Fruit fly (Drosophila melanogaster): ENCODE measurements around the gene CG5116.

The CG5116 gene

dm6 chr3R:25462642-25463317, 20.1 kb upstream of the CG5116 start:
- no peak for TF ChIP-seq CG17801 (GFP tag; optimal IDR thresholded peaks at IDR 0.05; ENCODE audit: partially characterized antibody)

dm6 chr3R:25466166-25466565, 16.7 kb upstream of the CG5116 start:
- no peak for TF ChIP-seq CG17801 (GFP tag; optimal IDR thresholded peaks at IDR 0.05; ENCODE audit: partially characterized antibody)

- no peak for TF ChIP-seq CG17801 (GFP tag; optimal IDR thresholded peaks at IDR 0.05; ENCODE audit: partially characterized antibody)
These were observed 10.9 kb upstream of the CG5116 start for dm6 chr3R:25471853-25472634.

dm6 chr3R:25472635-25473552, 10.0 kb upstream of the CG5116 start, which contains the start of the genes Fur1 and Vps33B:
Gene Fur1 (minus strand): TSS chr3R:25473058.
Gene Vps33B (plus strand): TSS chr3R:25473490.
- peak; percentile 95 for TF ChIP-seq CG17801 (GFP tag; optimal IDR thresholded peaks at IDR 0.05; ENCODE audit: partially characterized antibody)

- peak; percentile 24 for TF ChIP-seq CG17801 (GFP tag; optimal IDR thresholded peaks at IDR 0.05; ENCODE audit: partially characterized antibody)
These were observed 6.2 kb upstream of the CG5116 start, which contains the start of the genes CG4553 and MED28 for dm6 chr3R:25476744-25477143. Gene CG4553 (minus strand): TSS chr3R:25476915. Gene MED28 (plus strand): TSS chr3R:25477003.

- peak; percentile 17 for TF ChIP-seq CG17801 (GFP tag; optimal IDR thresholded peaks at IDR 0.05; ENCODE audit: partially characterized antibody)
These were observed 6.2 kb downstream of the CG5116 start for dm6 chr3R:25489116-25489515.

dm6 chr3R:25489685-25490084, 6.8 kb downstream of the CG5116 start:
- no peak for TF ChIP-seq CG17801 (GFP tag; optimal IDR thresholded peaks at IDR 0.05; ENCODE audit: partially characterized antibody)

- no peak for TF ChIP-seq CG17801 (GFP tag; optimal IDR thresholded peaks at IDR 0.05; ENCODE audit: partially characterized antibody)
These were observed 7.5 kb downstream of the CG5116 start for dm6 chr3R:25490375-25490774.

dm6 chr3R:25490778-25491664, 8.1 kb downstream of the CG5116 start, which contains the start of the genes Gnpat and CG5112:
Gene Gnpat (minus strand): TSS chr3R:25490936.
Gene CG5112 (plus strand): TSS chr3R:25491460.
- TF ChIP-seq CG17801 (GFP tag; optimal IDR thresholded peaks at IDR 0.05; ENCODE audit: partially characterized antibody), result peak; percentile 54

- no peak for TF ChIP-seq CG17801 (GFP tag; optimal IDR thresholded peaks at IDR 0.05; ENCODE audit: partially characterized antibody)
These were observed 10.6 kb downstream of the CG5116 start for dm6 chr3R:25493294-25494187.

dm6 chr3R:25495072-25495471, 12.2 kb downstream of the CG5116 start, which contains the start of gene CG33494:
Gene CG33494 (minus strand): TSS chr3R:25495161.
- TF ChIP-seq CG17801 (GFP tag; optimal IDR thresholded peaks at IDR 0.05; ENCODE audit: partially characterized antibody), result no peak

- TF ChIP-seq CG17801 (GFP tag; optimal IDR thresholded peaks at IDR 0.05; ENCODE audit: partially characterized antibody), result no peak
These were observed 12.9 kb downstream of the CG5116 start for dm6 chr3R:25495753-25496152.

dm6 chr3R:25504891-25505290, 22.0 kb downstream of the CG5116 start, which contains the start of gene CG5107:
Gene CG5107 (plus strand): TSS chr3R:25505191.
- TF ChIP-seq CG17801 (GFP tag; optimal IDR thresholded peaks at IDR 0.05; ENCODE audit: partially characterized antibody), result no peak
